Fruit fly (Drosophila melanogaster): ENCODE data around the gene CG42637.

Gene CG42637

DNA sequence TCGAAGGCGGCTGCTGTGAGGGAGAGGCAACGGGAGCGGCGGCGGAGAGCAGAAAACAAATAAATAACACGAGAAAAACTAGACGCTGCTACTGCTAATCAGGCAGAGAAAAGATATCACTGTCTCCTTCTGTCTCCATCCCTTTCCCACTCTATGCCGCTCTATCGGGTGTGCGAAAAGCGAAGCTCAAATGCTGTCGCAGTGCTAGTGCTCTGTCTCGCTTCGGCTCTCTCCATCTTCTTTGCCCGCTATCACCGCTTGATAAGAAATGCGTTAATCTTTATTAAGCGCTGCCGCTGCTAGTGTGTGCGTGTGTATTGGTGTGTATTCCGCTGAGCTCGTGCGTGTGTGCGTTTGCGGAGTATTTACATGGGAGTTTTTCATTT, 1.7 kb downstream of the CG42637 start:
- TF ChIP-seq gl (tag; optimal IDR thresholded peaks at IDR 0.05) (no peak), CG4496 (GFP tag; IDR thresholded peaks at IDR 0.05) (peak; percentile 52; the same call in 1 of the 3 replicates), CG13204 (GFP tag; optimal IDR thresholded peaks at IDR 0.05) (peak; percentile 94), EcR (GFP tag; optimal IDR thresholded peaks at IDR 0.05) (peak; percentile 20), fd96Ca (GFP tag; IDR thresholded peaks at IDR 0.05) (0 out of 3 replicates have a peak, but pooled peaks have one; percentile 5), D1 (tag; optimal IDR thresholded peaks at IDR 0.05) (no peak)

DNA sequence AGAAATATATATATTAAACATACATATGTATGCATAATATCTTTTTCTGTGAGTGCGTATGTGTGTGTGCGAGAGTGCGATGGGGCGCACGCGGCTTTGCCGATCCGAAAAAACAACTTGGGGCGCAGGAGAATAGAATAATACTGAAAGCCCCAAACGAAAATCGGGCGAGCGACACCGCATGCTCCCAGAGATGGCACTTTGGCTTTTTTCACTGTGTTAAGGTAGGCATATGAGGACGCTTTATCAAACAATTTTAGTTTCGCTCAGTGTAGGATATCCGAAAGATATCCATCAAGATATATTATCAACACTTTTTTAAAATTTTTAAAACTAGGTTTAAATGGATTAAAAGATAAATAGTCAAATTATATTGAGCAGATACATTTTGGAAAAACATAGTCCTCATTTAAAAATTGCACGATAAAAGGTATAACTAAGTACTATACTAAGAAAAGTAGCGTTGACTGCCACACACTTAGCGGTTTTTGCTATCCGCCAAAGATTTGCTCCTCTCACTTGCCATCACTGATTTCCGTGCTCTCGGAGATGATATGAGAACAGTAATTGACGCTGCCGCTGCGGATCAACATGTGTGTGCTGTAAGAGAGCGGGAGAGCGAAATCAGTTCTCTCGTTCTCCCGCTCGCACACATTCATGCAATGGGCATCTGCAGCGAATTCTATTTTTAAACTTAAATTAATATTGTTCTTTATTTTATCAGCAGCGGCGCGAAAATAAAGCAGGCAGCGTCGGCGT, 2.3 kb downstream of the CG42637 start:
- TF ChIP-seq CG15710 (tag; optimal IDR thresholded peaks at IDR 0.05) (peak; percentile 61), Pif1B (GFP tag; optimal IDR thresholded peaks at IDR 0.05) (peak; percentile 13), Snoo (tag; optimal IDR thresholded peaks at IDR 0.05) (peak; percentile 58), CG4496 (GFP tag; IDR thresholded peaks at IDR 0.05) (peak; percentile 38; the same call in 1 of the 3 replicates), CG17806 (tag; optimal IDR thresholded peaks at IDR 0.05) (peak; percentile 48), gl (tag; optimal IDR thresholded peaks at IDR 0.05) (no peak), Ets98B (GFP tag; IDR thresholded peaks at IDR 0.05) (no peak; the same call in 1 of the 2 replicates), rn (GFP tag; IDR thresholded peaks at IDR 0.05) (no peak), CG32121 (GFP tag; IDR thresholded peaks at IDR 0.05) (peak; percentile 14; the same call in 1 of the 2 replicates), CG8159 (tag; optimal IDR thresholded peaks at IDR 0.05) (peak; percentile 74), Pif1A (GFP tag; optimal IDR thresholded peaks at IDR 0.05) (peak; percentile 27), CG13204 (GFP tag; optimal IDR thresholded peaks at IDR 0.05) (no peak), CG12605 (GFP tag; IDR thresholded peaks at IDR 0.05) (peak; percentile 37; the same call in 1 of the 2 replicates), CG8301 (tag; optimal IDR thresholded peaks at IDR 0.05) (peak; percentile 63), CG9948 (tag; optimal IDR thresholded peaks at IDR 0.05) (peak; percentile 54), fd96Ca (GFP tag; IDR thresholded peaks at IDR 0.05) (peak; percentile 47; the same call in 2 of the 3 replicates), CG14655 (GFP tag; optimal IDR thresholded peaks at IDR 0.05) (peak; percentile 74), CG34367 (tag; optimal IDR thresholded peaks at IDR 0.05) (peak; percentile 55), EcR (GFP tag; optimal IDR thresholded peaks at IDR 0.05) (no peak), CG10348 (GFP tag; IDR thresholded peaks at IDR 0.05) (no peak), D1 (tag; optimal IDR thresholded peaks at IDR 0.05) (no peak)

DNA sequence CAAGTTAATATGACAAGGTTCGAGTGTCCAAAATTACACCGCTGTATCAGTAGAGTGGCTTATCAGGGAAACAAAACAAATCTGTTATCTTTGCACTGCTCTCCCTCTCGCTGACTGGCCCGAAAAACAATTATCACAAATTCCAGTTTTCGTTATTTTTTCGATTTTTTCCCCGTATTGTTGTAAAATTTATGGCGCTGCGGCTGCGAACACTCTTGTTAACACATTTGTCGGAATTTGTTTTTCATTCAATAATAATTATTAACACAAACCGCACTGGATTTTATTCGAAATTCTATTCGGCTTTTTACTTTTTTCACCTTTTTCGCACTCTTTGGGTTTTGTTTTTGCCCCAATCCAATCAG, 2.8 kb downstream of the CG42637 start:
- no peak for TF ChIP-seq CG15710 (tag; optimal IDR thresholded peaks at IDR 0.05)
- TF ChIP-seq CG8159 (tag; optimal IDR thresholded peaks at IDR 0.05), result no peak
- no peak for TF ChIP-seq D1 (tag; optimal IDR thresholded peaks at IDR 0.05)
- TF ChIP-seq CG32121 (GFP tag; IDR thresholded peaks at IDR 0.05), result no peak
- no peak for TF ChIP-seq Pif1B (GFP tag; optimal IDR thresholded peaks at IDR 0.05)

DNA sequence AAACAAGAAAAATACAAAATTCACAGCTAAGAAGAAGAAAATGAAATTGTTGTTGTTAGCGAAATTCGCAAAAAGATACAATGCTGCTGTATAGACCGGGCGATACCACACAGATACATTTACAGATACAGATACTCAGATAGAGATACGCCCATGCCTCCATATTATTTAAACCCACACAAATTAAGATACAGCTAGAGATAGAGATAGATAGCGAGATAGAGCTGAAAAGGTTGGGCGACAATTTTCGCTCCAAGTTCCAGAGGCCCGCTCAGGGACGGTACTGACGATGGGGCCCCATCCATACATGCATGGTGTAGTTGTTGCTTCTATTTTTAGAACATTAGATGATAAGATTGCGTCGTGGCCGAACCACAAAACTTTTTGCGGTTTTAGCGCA, 5.7 kb downstream of the CG42637 start:
- TF ChIP-seq EcR (GFP tag; optimal IDR thresholded peaks at IDR 0.05), result no peak
- no peak for TF ChIP-seq CG8301 (tag; optimal IDR thresholded peaks at IDR 0.05)
- TF ChIP-seq CG32121 (GFP tag; IDR thresholded peaks at IDR 0.05), result 0 out of 2 replicates have a peak, but pooled peaks have one; percentile 20
- TF ChIP-seq fd96Ca (GFP tag; IDR thresholded peaks at IDR 0.05), result no peak

DNA sequence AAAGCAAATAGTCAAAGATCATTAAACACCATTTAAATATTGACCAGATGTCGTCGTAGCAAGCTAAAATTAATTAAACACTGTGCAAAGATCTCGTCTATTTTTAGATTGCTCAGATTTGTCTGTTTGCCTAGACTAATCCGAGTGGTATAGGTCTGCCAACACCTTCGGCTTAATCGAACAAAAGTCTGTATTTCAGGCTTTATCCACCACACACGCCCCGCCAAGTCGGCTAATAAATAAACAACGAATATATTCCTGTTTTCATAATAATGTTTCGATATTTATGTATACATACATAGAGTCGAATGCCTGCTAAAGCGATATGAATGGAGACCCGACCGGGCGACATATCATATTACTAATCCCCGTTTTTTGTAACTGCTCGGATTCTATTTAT, 14.8 kb downstream of the CG42637 start:
- TF ChIP-seq CG9948 (tag; optimal IDR thresholded peaks at IDR 0.05), result no peak
- no peak for TF ChIP-seq CG32121 (GFP tag; IDR thresholded peaks at IDR 0.05)
- no peak for TF ChIP-seq rn (GFP tag; IDR thresholded peaks at IDR 0.05)
- no peak for TF ChIP-seq Snoo (tag; optimal IDR thresholded peaks at IDR 0.05)
- TF ChIP-seq CG15710 (tag; optimal IDR thresholded peaks at IDR 0.05), result no peak
- TF ChIP-seq CG8301 (tag; optimal IDR thresholded peaks at IDR 0.05), result no peak
- TF ChIP-seq gl (tag; optimal IDR thresholded peaks at IDR 0.05), result no peak
- no peak for TF ChIP-seq CG10348 (GFP tag; IDR thresholded peaks at IDR 0.05)
- no peak for TF ChIP-seq CG34367 (tag; optimal IDR thresholded peaks at IDR 0.05)
- no peak for TF ChIP-seq D1 (tag; optimal IDR thresholded peaks at IDR 0.05)
- no peak for TF ChIP-seq EcR (GFP tag; optimal IDR thresholded peaks at IDR 0.05)
- TF ChIP-seq fd96Ca (GFP tag; IDR thresholded peaks at IDR 0.05), result no peak

DNA sequence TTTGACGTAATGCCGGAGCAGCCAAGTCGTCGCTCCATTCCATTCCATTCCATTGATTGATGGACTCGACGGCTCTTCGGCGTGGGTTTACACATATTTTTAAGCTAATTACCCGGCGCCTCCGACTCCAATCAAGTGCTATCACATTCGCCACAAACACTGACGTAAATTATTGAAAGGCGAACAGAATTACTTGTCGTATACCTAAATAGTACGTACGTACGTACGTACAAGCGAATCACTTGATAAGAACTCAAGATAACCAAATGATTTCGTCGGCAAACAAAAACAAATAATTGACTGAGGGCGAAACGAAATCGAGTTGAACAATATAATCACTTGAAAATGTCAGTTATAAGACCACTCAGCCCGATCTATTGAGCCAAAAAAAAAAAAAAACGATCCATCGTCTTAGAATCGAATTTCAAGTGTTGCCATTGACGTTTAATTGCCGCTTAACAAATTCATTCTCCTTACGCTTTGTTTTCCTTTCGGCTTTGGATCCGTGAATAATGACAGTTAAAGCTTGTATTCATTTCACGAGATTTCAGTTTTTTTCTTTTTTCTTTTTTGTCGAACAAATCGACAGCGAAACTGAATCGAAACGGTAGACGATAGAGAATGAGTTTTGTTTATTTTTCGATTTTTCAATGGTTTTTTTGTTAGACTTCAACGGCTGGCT, 15.9 kb downstream of the CG42637 start:
- TF ChIP-seq CG17806 (tag; optimal IDR thresholded peaks at IDR 0.05) (no peak), CG34367 (tag; optimal IDR thresholded peaks at IDR 0.05) (no peak), Pif1B (GFP tag; optimal IDR thresholded peaks at IDR 0.05) (no peak), CG13204 (GFP tag; optimal IDR thresholded peaks at IDR 0.05) (no peak), CG14655 (GFP tag; optimal IDR thresholded peaks at IDR 0.05) (no peak), CG10348 (GFP tag; IDR thresholded peaks at IDR 0.05) (no peak), Pif1A (GFP tag; optimal IDR thresholded peaks at IDR 0.05) (no peak), CG15710 (tag; optimal IDR thresholded peaks at IDR 0.05) (no peak), fd96Ca (GFP tag; IDR thresholded peaks at IDR 0.05) (no peak), gl (tag; optimal IDR thresholded peaks at IDR 0.05) (no peak), Snoo (tag; optimal IDR thresholded peaks at IDR 0.05) (no peak), rn (GFP tag; IDR thresholded peaks at IDR 0.05) (no peak), EcR (GFP tag; optimal IDR thresholded peaks at IDR 0.05) (no peak), CG8159 (tag; optimal IDR thresholded peaks at IDR 0.05) (no peak), CG9948 (tag; optimal IDR thresholded peaks at IDR 0.05) (no peak), Ets98B (GFP tag; IDR thresholded peaks at IDR 0.05) (no peak), CG8301 (tag; optimal IDR thresholded peaks at IDR 0.05) (no peak), CG12605 (GFP tag; IDR thresholded peaks at IDR 0.05) (no peak), CG32121 (GFP tag; IDR thresholded peaks at IDR 0.05) (no peak), CG4496 (GFP tag; IDR thresholded peaks at IDR 0.05) (no peak)
